Worm (Caenorhabditis elegans) whole organism, L1 larva: ENCODE results near the gene C25H3.3.
A peak's percentile ranks its signal among the peaks of the same experiment; 100 is the strongest.

Source experiments
- C04F5.9 ChIP-seq: sonication (generic microtip); optimal IDR thresholded peaks from 2 replicates; lab custom pipeline; 2016; ENCODE audit warnings: missing genetic modification characterization, missing compliant biosample characterization
- C34B4.2 ChIP-seq: sonication (generic microtip); optimal IDR thresholded peaks from 2 replicates; lab custom pipeline; 2017; ENCODE audit warnings: mild to moderate bottlenecking, missing genetic modification characterization, missing compliant biosample characterization
- F16B12.6 ChIP-seq: fragments of 150-350 bp; optimal IDR thresholded peaks from 2 replicates; lab custom pipeline; 2014; ENCODE audit warnings: missing biosample characterization, missing genetic modification characterization
- Y116A8C.19 ChIP-seq: sonication (generic microtip); optimal IDR thresholded peaks from 2 replicates; lab custom pipeline; 2016; ENCODE audit warnings: missing compliant biosample characterization, missing genetic modification characterization, borderline replicate concordance
- alr-1 ChIP-seq: fragments of 200-800 bp; sonication (Bioruptor generic); optimal IDR thresholded peaks from 2 replicates; lab custom pipeline; 2018; ENCODE audit warnings: borderline replicate concordance, mild to moderate bottlenecking, missing genetic modification characterization, missing compliant biosample characterization
- blmp-1 ChIP-seq: fragments of 150-350 bp; optimal IDR thresholded peaks from 2 replicates; lab custom pipeline; 2014; ENCODE audit warnings: missing biosample characterization, missing genetic modification characterization
- ceh-63 ChIP-seq: fragments of 200-800 bp; sonication (Bioruptor generic); optimal IDR thresholded peaks from 2 replicates; lab custom pipeline; 2018; ENCODE audit warnings: mild to moderate bottlenecking, missing genetic modification characterization, missing compliant biosample characterization
- ceh-8 ChIP-seq: fragments of 200-800 bp; sonication (Bioruptor generic); optimal IDR thresholded peaks from 2 replicates; lab custom pipeline; 2018; ENCODE audit warnings: mild to moderate bottlenecking, missing genetic modification characterization, moderate library complexity, missing compliant biosample characterization
- ces-1 ChIP-seq: fragments of 150-350 bp; optimal IDR thresholded peaks from 2 replicates; lab custom pipeline; 2014; ENCODE audit warnings: missing biosample characterization, missing genetic modification reagents, missing genetic modification characterization
- dpl-1 ChIP-seq, 3 experiments: fragments of 150-350 bp in 2 of 3; sonication (generic microtip) in 1 of 3; optimal IDR thresholded peaks; 2 replicates each; lab custom pipeline; 2014 to 2017; ENCODE audit warnings: missing biosample characterization in 3 of 3, missing genetic modification characterization in 3 of 3, missing genetic modification reagents in 3 of 3
- egl-13 ChIP-seq: sonication (generic microtip); optimal IDR thresholded peaks from 2 replicates; lab custom pipeline; 2016; ENCODE audit warnings: missing genotype, missing genetic modification reagents, missing genetic modification characterization, missing compliant biosample characterization
- elt-3 ChIP-seq, 6 experiments: fragments of 150-350 bp in 1 of 6; sonication (generic microtip); optimal IDR thresholded peaks; 2 replicates each; lab custom pipeline; 2017 to 2018; ENCODE audit warnings: missing biosample characterization in 6 of 6, missing genetic modification characterization in 6 of 6, inconsistent platforms in 1 of 6
- fkh-10 ChIP-seq: sonication (generic microtip); optimal IDR thresholded peaks from 2 replicates; lab custom pipeline; 2017; ENCODE audit warnings: missing biosample characterization, missing genetic modification reagents, missing genetic modification characterization
- fkh-4 ChIP-seq: sonication (generic microtip); optimal IDR thresholded peaks from 2 replicates; lab custom pipeline; 2016; ENCODE audit warnings: missing compliant biosample characterization, missing genetic modification characterization, borderline replicate concordance
- fkh-8 ChIP-seq: sonication (generic microtip); optimal IDR thresholded peaks from 2 replicates; lab custom pipeline; 2016; ENCODE audit warnings: mild to moderate bottlenecking, missing genetic modification characterization, missing compliant biosample characterization
- hlh-17 ChIP-seq: fragments of 200-800 bp; sonication (Bioruptor generic); optimal IDR thresholded peaks from 2 replicates; lab custom pipeline; 2018; ENCODE audit warnings: missing genetic modification characterization, mild to moderate bottlenecking, missing compliant biosample characterization, moderate library complexity, borderline replicate concordance
- hpl-2 ChIP-seq: fragments of 150-350 bp; optimal IDR thresholded peaks from 2 replicates; lab custom pipeline; 2014; ENCODE audit warnings: missing biosample characterization, missing genetic modification reagents, missing genetic modification characterization
- irx-1 ChIP-seq: sonication (generic microtip); optimal IDR thresholded peaks from 2 replicates; lab custom pipeline; 2016; ENCODE audit warnings: missing genetic modification characterization, missing compliant biosample characterization
- lin-13 ChIP-seq: fragments of 150-350 bp; optimal IDR thresholded peaks from 2 replicates; lab custom pipeline; 2014; ENCODE audit warnings: missing biosample characterization, missing genetic modification reagents, missing genetic modification characterization
- lin-15B ChIP-seq: fragments of 150-350 bp; sonication (generic microtip); optimal IDR thresholded peaks from 3 replicates; lab custom pipeline; 2014; ENCODE audit warnings: missing biosample characterization, missing genetic modification characterization
- lin-35 ChIP-seq, 2 experiments: fragments of 150-350 bp; optimal IDR thresholded peaks; 2 replicates each; lab custom pipeline; 2014; ENCODE audit warnings: missing biosample characterization in 2 of 2, missing genetic modification characterization in 2 of 2, missing genetic modification reagents in 2 of 2
- mep-1 ChIP-seq: fragments of 150-350 bp; optimal IDR thresholded peaks from 2 replicates; lab custom pipeline; 2014; ENCODE audit warnings: missing biosample characterization, missing genetic modification characterization
- nhr-20 ChIP-seq: sonication (generic microtip); optimal IDR thresholded peaks from 2 replicates; lab custom pipeline; 2016; ENCODE audit warnings: mild to moderate bottlenecking, missing genetic modification characterization, missing compliant biosample characterization
- nhr-28 ChIP-seq: fragments of 150-350 bp; optimal IDR thresholded peaks from 2 replicates; lab custom pipeline; 2014; ENCODE audit warnings: missing biosample characterization, missing genetic modification characterization
- nhr-47 ChIP-seq: sonication (generic microtip); optimal IDR thresholded peaks from 2 replicates; lab custom pipeline; 2016; ENCODE audit warnings: mild to moderate bottlenecking, missing genetic modification characterization, moderate library complexity, missing compliant biosample characterization
- nhr-71 ChIP-seq: sonication (generic microtip); optimal IDR thresholded peaks from 2 replicates; lab custom pipeline; 2016; ENCODE audit warnings: mild to moderate bottlenecking, missing genetic modification characterization, moderate library complexity, missing compliant biosample characterization
- nhr-76 ChIP-seq: sonication (generic microtip); optimal IDR thresholded peaks from 2 replicates; lab custom pipeline; 2017; ENCODE audit warnings: missing biosample characterization, missing genetic modification characterization
- nhr-77 ChIP-seq: fragments of 150-350 bp; optimal IDR thresholded peaks from 2 replicates; lab custom pipeline; 2014; ENCODE audit warnings: missing biosample characterization, missing genetic modification characterization
- nhr-84 ChIP-seq: sonication (generic microtip); optimal IDR thresholded peaks from 2 replicates; lab custom pipeline; 2017; ENCODE audit warnings: missing biosample characterization, missing genetic modification characterization
- nhr-85 ChIP-seq: sonication (generic microtip); peaks from one replicate; lab custom pipeline; 2016; ENCODE audit warnings: missing genetic modification characterization, inconsistent platforms, missing compliant biosample characterization
- pag-3 ChIP-seq: sonication (generic microtip); optimal IDR thresholded peaks from 2 replicates; lab custom pipeline; 2017; ENCODE audit warnings: missing genetic modification characterization, mild to moderate bottlenecking, missing compliant biosample characterization, antibody characterized with exemption, borderline replicate concordance; ENCODE audit not compliant: insufficient read depth
- pqm-1 ChIP-seq: sonication (generic microtip); optimal IDR thresholded peaks from 3 replicates; lab custom pipeline; 2017; ENCODE audit warnings: missing biosample characterization, missing genetic modification characterization
- skn-1 ChIP-seq: fragments of 150-350 bp; optimal IDR thresholded peaks from 2 replicates; lab custom pipeline; 2014; ENCODE audit warnings: missing biosample characterization, missing genetic modification characterization
- snu-23 ChIP-seq: sonication (generic microtip); optimal IDR thresholded peaks from 2 replicates; lab custom pipeline; 2016; ENCODE audit warnings: missing genetic modification characterization, missing compliant biosample characterization
- sox-4 ChIP-seq: sonication (generic microtip); optimal IDR thresholded peaks from 2 replicates; lab custom pipeline; 2016; ENCODE audit warnings: missing genetic modification characterization, missing compliant biosample characterization
- sup-37 ChIP-seq: fragments of 200-800 bp; sonication (Bioruptor generic); optimal IDR thresholded peaks from 2 replicates; lab custom pipeline; 2018; ENCODE audit warnings: mild to moderate bottlenecking, missing genetic modification characterization, missing compliant biosample characterization
- tbx-2 ChIP-seq: sonication (generic microtip); optimal IDR thresholded peaks from 2 replicates; lab custom pipeline; 2016; ENCODE audit warnings: missing genetic modification characterization, missing compliant biosample characterization
- unc-130 ChIP-seq: fragments of 150-350 bp; optimal IDR thresholded peaks from 2 replicates; lab custom pipeline; 2017; ENCODE audit warnings: missing biosample characterization, missing genetic modification characterization, inconsistent platforms
- unc-86 ChIP-seq: sonication (generic microtip); optimal IDR thresholded peaks from 2 replicates; lab custom pipeline; 2016; ENCODE audit warnings: missing genetic modification characterization, missing compliant biosample characterization
- unc-98 ChIP-seq: fragments of 200-800 bp; sonication (Bioruptor generic); IDR thresholded peaks from 2 replicates; pipeline ENCODE4 v1.3.6; 2022; ENCODE audit warnings: missing genetic modification characterization, missing compliant biosample characterization
- vab-15 ChIP-seq: sonication (generic microtip); optimal IDR thresholded peaks from 2 replicates; lab custom pipeline; 2017; ENCODE audit warnings: missing genotype, mild to moderate bottlenecking, missing genetic modification characterization, missing compliant biosample characterization
- zag-1 ChIP-seq: fragments of 150-350 bp; optimal IDR thresholded peaks from 2 replicates; lab custom pipeline; 2014; ENCODE audit warnings: missing biosample characterization, missing genetic modification characterization
- zip-4 ChIP-seq: fragments of 200-800 bp; sonication (Bioruptor generic); optimal IDR thresholded peaks from 2 replicates; lab custom pipeline; 2018; ENCODE audit warnings: mild to moderate bottlenecking, missing genetic modification characterization, moderate library complexity, missing compliant biosample characterization
- ztf-11 ChIP-seq, 2 experiments: sonication (generic microtip); optimal IDR thresholded peaks; 2 replicates each; lab custom pipeline; 2016 to 2017; ENCODE audit warnings: missing genetic modification characterization in 2 of 2, missing biosample characterization in 1 of 2, missing compliant biosample characterization in 1 of 2
- ztf-4 ChIP-seq: fragments of 150-350 bp; optimal IDR thresholded peaks from 2 replicates; lab custom pipeline; 2014; ENCODE audit warnings: missing biosample characterization, missing genetic modification characterization

Gene C25H3.3

DNA sequence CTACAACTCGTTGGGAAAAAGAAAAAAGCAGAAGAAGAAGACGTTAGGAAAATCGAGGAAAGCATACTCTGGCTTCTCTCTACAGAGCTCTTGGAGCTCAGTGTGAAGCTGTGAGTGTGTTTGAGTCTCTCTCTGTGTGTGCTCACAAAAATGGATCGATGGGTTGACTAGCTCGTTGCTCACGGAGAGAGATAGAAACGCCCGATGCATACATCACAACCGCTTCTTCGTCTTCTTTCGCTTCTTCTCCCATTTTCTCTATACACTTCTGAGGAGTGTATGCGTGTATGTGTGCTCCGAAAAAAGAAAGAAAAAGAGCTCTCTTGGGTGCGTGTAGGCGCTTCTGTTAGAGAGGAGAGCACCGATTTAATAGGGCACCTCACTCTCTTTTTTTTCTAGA lies 31.1 kb downstream of the C25H3.3 start (continued):
- peak; percentile 1 for TF ChIP-seq nhr-77 (tag; lab: Kevin White, UChicago)
- TF ChIP-seq vab-15 (tag; lab: Kevin White, UChicago) = no peak
- peak; percentile 85 for TF ChIP-seq fkh-10 (GFP tag; lab: Kevin White, UChicago)
- TF ChIP-seq dpl-1 (GFP tag; optimal IDR thresholded peaks at IDR 0.05; lab: Kevin White, UChicago) = peak in 1 of 3 experiments; percentile 39
- peak; percentile 70 for TF ChIP-seq zag-1 (tag; lab: Kevin White, UChicago)
- no peak for TF ChIP-seq pqm-1 (tag; lab: Kevin White, UChicago)
- no peak for TF ChIP-seq C04F5.9 (tag; lab: Kevin White, UChicago)
- no peak for TF ChIP-seq zip-4 (GFP tag; lab: Kevin White, UChicago)
- no peak for TF ChIP-seq ces-1 (GFP tag; lab: Kevin White, UChicago)
- no peak for TF ChIP-seq ztf-4 (tag; lab: Kevin White, UChicago)
- no peak for TF ChIP-seq hpl-2 (GFP tag; lab: Kevin White, UChicago)
- TF ChIP-seq nhr-76 (tag; lab: Kevin White, UChicago) = no peak
- peak; percentile 46 for TF ChIP-seq mep-1 (tag; lab: Kevin White, UChicago)
- TF ChIP-seq egl-13 (tag; lab: Kevin White, UChicago) = peak; percentile 60
- TF ChIP-seq tbx-2 (tag; lab: Kevin White, UChicago) = peak; percentile 36
- peak; percentile 48 for TF ChIP-seq nhr-71 (tag; lab: Kevin White, UChicago)
- no peak for TF ChIP-seq hlh-17
- TF ChIP-seq Y116A8C.19 (tag; lab: Kevin White, UChicago) = no peak
- TF ChIP-seq pag-3 (tag; lab: Kevin White, UChicago) = no peak
- peak; percentile 51 for TF ChIP-seq nhr-47 (tag; lab: Kevin White, UChicago)
- no peak for TF ChIP-seq ztf-11 (tag; optimal IDR thresholded peaks at IDR 0.05; lab: Kevin White, UChicago)
- TF ChIP-seq sox-4 = no peak
- peak; percentile 49 for TF ChIP-seq lin-13 (GFP tag; lab: Kevin White, UChicago)
- TF ChIP-seq nhr-20 = no peak
- no peak for TF ChIP-seq sup-37 (GFP tag; lab: Kevin White, UChicago)
- TF ChIP-seq blmp-1 (tag; lab: Kevin White, UChicago) = no peak
- TF ChIP-seq fkh-4 (tag; lab: Kevin White, UChicago) = no peak
- no peak for TF ChIP-seq nhr-85 (tag; lab: Kevin White, UChicago)
- TF ChIP-seq irx-1 (tag; lab: Kevin White, UChicago) = peak; percentile 5
- no peak for TF ChIP-seq alr-1 (tag; lab: Kevin White, UChicago)
- no peak for TF ChIP-seq ceh-63
- TF ChIP-seq unc-130 (tag; lab: Kevin White, UChicago) = no peak
- TF ChIP-seq unc-98 (GFP tag; lab: Robert Waterston, UW) = no peak
- TF ChIP-seq C34B4.2 (tag; lab: Kevin White, UChicago) = no peak
- TF ChIP-seq elt-3 (tag; optimal IDR thresholded peaks at IDR 0.05; lab: Kevin White, UChicago) = no peak
- peak; percentile 67 for TF ChIP-seq unc-86 (tag; lab: Kevin White, UChicago)
- TF ChIP-seq fkh-8 = peak; percentile 95
- TF ChIP-seq ceh-8 = peak; percentile 38
- TF ChIP-seq F16B12.6 (tag; lab: Kevin White, UChicago) = peak; percentile 6
- peak in 1 of 2 experiments; percentile 67 for TF ChIP-seq lin-35 (GFP tag; optimal IDR thresholded peaks at IDR 0.05; lab: Kevin White, UChicago)
- TF ChIP-seq snu-23 (GFP tag; lab: Kevin White, UChicago) = peak; percentile 61
- no peak for TF ChIP-seq nhr-28 (tag; lab: Kevin White, UChicago)
- no peak for TF ChIP-seq nhr-84 (tag; lab: Kevin White, UChicago)
- peak; percentile 33 for TF ChIP-seq skn-1 (tag; lab: Kevin White, UChicago)
- TF ChIP-seq lin-15B (tag; lab: Kevin White, UChicago) = peak; percentile 15
